Fruit fly (Drosophila melanogaster): Measurements from ENCODE around the gene CG43083.

The CG43083 gene

DNA sequence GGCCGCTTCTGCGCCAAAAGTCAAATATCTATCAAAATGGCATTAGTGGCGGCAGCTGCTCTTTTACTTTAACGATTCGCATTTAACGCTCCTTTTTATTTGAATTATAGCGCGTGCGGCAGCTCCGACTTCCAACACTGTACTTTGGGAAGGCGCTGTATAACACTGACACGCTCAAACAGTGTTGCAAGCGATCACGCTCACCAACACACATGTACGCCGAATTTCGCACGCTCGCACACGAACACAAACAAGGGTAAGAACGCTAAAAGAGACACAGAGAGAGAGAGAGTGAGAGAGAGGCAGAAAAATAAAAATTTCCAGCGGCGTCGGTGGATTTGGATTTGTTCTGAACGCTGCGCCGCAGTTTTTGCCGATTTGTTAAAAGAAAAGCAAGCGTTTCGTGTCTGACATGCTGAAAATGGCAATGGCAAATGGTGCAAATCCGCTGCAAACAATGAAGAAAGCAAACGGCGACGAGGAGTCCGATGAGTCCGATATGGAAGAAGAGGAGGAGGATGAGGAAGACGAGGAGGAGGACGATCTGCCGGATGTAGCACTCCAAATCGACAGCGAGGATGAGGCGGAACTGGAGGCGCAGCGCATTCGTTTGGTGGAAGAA lies 28.6 kb upstream of the CG43083 start, which contains the start of gene Phs (continued):
- TF ChIP-seq dan (GFP tag; IDR thresholded peaks at IDR 0.05) (no peak), salm (tag; optimal IDR thresholded peaks at IDR 0.05) (no peak), CG2120 (GFP tag; optimal IDR thresholded peaks at IDR 0.05) (peak; percentile 93), CG33557 (GFP tag; optimal IDR thresholded peaks at IDR 0.05) (peak; percentile 44), CG17359 (tag; optimal IDR thresholded peaks at IDR 0.05) (peak; percentile 61), gfzf (GFP tag; optimal IDR thresholded peaks at IDR 0.05) (peak; percentile 35), CTCF (GFP tag; optimal IDR thresholded peaks at IDR 0.05) (peak; percentile 11), CG3407 (GFP tag; optimal IDR thresholded peaks at IDR 0.05) (peak; percentile 60), CG13424 (tag; optimal IDR thresholded peaks at IDR 0.05) (peak; percentile 24), Med (GFP tag) (peak; percentile 99), cas (GFP tag; IDR thresholded peaks at IDR 0.05) (peak; percentile 64; the same call in 1 of the 2 replicates), CG15601 (tag; optimal IDR thresholded peaks at IDR 0.05) (peak; percentile 35), klu (GFP tag; IDR thresholded peaks at IDR 0.05) (peak; percentile 73), ftz-f1 (GFP tag; optimal IDR thresholded peaks at IDR 0.05) (peak; percentile 73), zen2 (GFP tag; IDR thresholded peaks at IDR 0.05; ENCODE audit: partially characterized antibody) (no peak), CG30020 (tag; optimal IDR thresholded peaks at IDR 0.05) (peak; percentile 16), CG11560 (tag; IDR thresholded peaks at IDR 0.05) (no peak), br (optimal IDR thresholded peaks at IDR 0.05) (no peak), CG3163 (GFP tag; optimal IDR thresholded peaks at IDR 0.05) (peak; percentile 74), CG1024 (GFP tag; IDR thresholded peaks at IDR 0.05) (peak; percentile 70), CG4617 (GFP tag; optimal IDR thresholded peaks at IDR 0.05; ENCODE audit: borderline replicate concordance) (peak; percentile 70), CG10209 (GFP tag; optimal IDR thresholded peaks at IDR 0.05) (peak; percentile 80), CG34376 (GFP tag; optimal IDR thresholded peaks at IDR 0.05) (peak; percentile 63), CG14667 (GFP tag; IDR thresholded peaks at IDR 0.05) (0 out of 2 replicates have a peak, but pooled peaks have one; percentile 51), prd (optimal IDR thresholded peaks at IDR 0.05) (no peak), prd (GFP tag; IDR thresholded peaks at IDR 0.05) (peak; percentile 78), Rx (GFP tag; IDR thresholded peaks at IDR 0.05) (peak; percentile 84), vnd (GFP tag; IDR thresholded peaks at IDR 0.05; ENCODE audit: partially characterized antibody) (no peak), CG11723 (GFP tag; optimal IDR thresholded peaks at IDR 0.05) (peak; percentile 64), tna (GFP tag; IDR thresholded peaks at IDR 0.05; ENCODE audit: partially characterized antibody) (no peak), Myb (GFP tag; optimal IDR thresholded peaks at IDR 0.05) (peak; percentile 91), Eip74EF (GFP tag; optimal IDR thresholded peaks at IDR 0.05) (no peak), Poxn (GFP tag; IDR thresholded peaks at IDR 0.05) (peak; percentile 8; the same call in 1 of the 2 replicates), CG12769 (tag; optimal IDR thresholded peaks at IDR 0.05) (peak; percentile 82), en (GFP tag; optimal IDR thresholded peaks at IDR 0.05) (peak; percentile 65), Sry-β (GFP tag; optimal IDR thresholded peaks at IDR 0.05) (no peak), btn (GFP tag; optimal IDR thresholded peaks at IDR 0.05) (peak; percentile 78), Hr39 (optimal IDR thresholded peaks at IDR 0.05) (peak; percentile 72), slbo (GFP tag; IDR thresholded peaks at IDR 0.05) (peak; percentile 94), stc (GFP tag; IDR thresholded peaks at IDR 0.05) (peak; percentile 48; the same call in 1 of the 2 replicates), CG17361 (GFP tag; IDR thresholded peaks at IDR 0.05) (peak; percentile 50; the same call in 1 of the 3 replicates), CG15514 (GFP tag; optimal IDR thresholded peaks at IDR 0.05) (peak; percentile 75), CG31388 (GFP tag; optimal IDR thresholded peaks at IDR 0.05) (peak; percentile 44), Nf-YC (tag; optimal IDR thresholded peaks at IDR 0.05) (peak; percentile 46), CG31365 (tag; optimal IDR thresholded peaks at IDR 0.05) (peak; percentile 39), CG11093 (GFP tag; IDR thresholded peaks at IDR 0.05) (no peak), CG12155 (GFP tag; optimal IDR thresholded peaks at IDR 0.05) (peak; percentile 88), Hmx (GFP tag; optimal IDR thresholded peaks at IDR 0.05) (peak; percentile 29), E2f1 (GFP tag; IDR thresholded peaks at IDR 0.05) (peak; percentile 43; the same call in 1 of the 2 replicates), CG12104 (GFP tag; optimal IDR thresholded peaks at IDR 0.05) (peak; percentile 22), CG6791 (GFP tag; IDR thresholded peaks at IDR 0.05; ENCODE audit: partially characterized antibody) (peak; percentile 78)
